Fruit fly (Drosophila melanogaster) whole organism, prepupa: ENCODE results near the gene CG5790.

Experiments used
- Blimp-1 ChIP-seq: fragments of 200-800 bp; sonication (Bioruptor generic); optimal IDR thresholded peaks from 3 replicates; lab custom pipeline; 2017; ENCODE audit warnings: missing biosample characterization, missing genetic modification characterization, mild to moderate bottlenecking, moderate library complexity, missing genetic modification reagents
- CG10631 ChIP-seq: fragments of 200-800 bp; sonication (Bioruptor generic); optimal IDR thresholded peaks from 2 replicates; lab custom pipeline; 2016; ENCODE audit warnings: missing biosample characterization, missing genetic modification characterization
- CG10669 ChIP-seq: fragments of 200-800 bp; sonication (Bioruptor generic); optimal IDR thresholded peaks from 3 replicates; lab custom pipeline; 2018; ENCODE audit warnings: missing biosample characterization, mild to moderate bottlenecking, missing genetic modification characterization, moderate library complexity
- CG11294 ChIP-seq: fragments of 200-800 bp; sonication (Bioruptor generic); IDR thresholded peaks from 2 replicates; pipeline ENCODE4 v1.3.6; 2022; ENCODE audit warnings: missing biosample characterization, missing genetic modification characterization
- CG11762 ChIP-seq: fragments of 200-800 bp; sonication (Bioruptor generic); optimal IDR thresholded peaks from 3 replicates; lab custom pipeline; 2016; ENCODE audit warnings: missing biosample characterization, missing genetic modification characterization; ENCODE audit not compliant: insufficient read depth
- CG11902 ChIP-seq: fragments of 200-800 bp; sonication (Bioruptor generic); optimal IDR thresholded peaks from 3 replicates; lab custom pipeline; 2016; ENCODE audit warnings: missing biosample characterization, missing genetic modification characterization
- CG1621 ChIP-seq: fragments of 200-800 bp; sonication (Bioruptor generic); optimal IDR thresholded peaks from 3 replicates; lab custom pipeline; 2018; ENCODE audit warnings: missing biosample characterization, mild to moderate bottlenecking, missing genetic modification characterization
- CG16779 ChIP-seq: fragments of 200-800 bp; sonication (Bioruptor generic); optimal IDR thresholded peaks from 3 replicates; lab custom pipeline; 2017; ENCODE audit warnings: missing biosample characterization, mild to moderate bottlenecking, missing genetic modification characterization
- CG3032 ChIP-seq: fragments of 200-800 bp; optimal IDR thresholded peaks from 2 replicates; lab custom pipeline; 2019; ENCODE audit warnings: missing biosample characterization, mild to moderate bottlenecking, missing genetic modification characterization, moderate library complexity
- CG31627 ChIP-seq: fragments of 200-800 bp; sonication (Bioruptor generic); optimal IDR thresholded peaks from 3 replicates; lab custom pipeline; 2016; ENCODE audit warnings: missing biosample characterization, missing genetic modification characterization
- CG32006 ChIP-seq: fragments of 200-800 bp; sonication (Bioruptor generic); optimal IDR thresholded peaks from 3 replicates; lab custom pipeline; 2017; ENCODE audit warnings: missing biosample characterization, mild to moderate bottlenecking, missing genetic modification characterization
- CG34406 ChIP-seq: fragments of 200-800 bp; sonication (Bioruptor generic); optimal IDR thresholded peaks from 3 replicates; lab custom pipeline; 2016; ENCODE audit warnings: missing biosample characterization, missing genetic modification characterization
- CG3919 ChIP-seq: fragments of 200-800 bp; sonication (Bioruptor generic); optimal IDR thresholded peaks from 3 replicates; lab custom pipeline; 2016; ENCODE audit warnings: missing biosample characterization, missing genetic modification characterization
- CG4318 ChIP-seq: fragments of 200-800 bp; sonication (Bioruptor generic); optimal IDR thresholded peaks from 3 replicates; lab custom pipeline; 2017; ENCODE audit warnings: missing biosample characterization, mild to moderate bottlenecking, missing genetic modification characterization
- CG6163 ChIP-seq: fragments of 200-800 bp; sonication (Bioruptor generic); IDR thresholded peaks from 3 replicates; pipeline ENCODE4 v1.3.6; 2022; ENCODE audit warnings: missing biosample characterization, missing genetic modification characterization
- CG6276 ChIP-seq: fragments of 200-800 bp; sonication (Bioruptor generic); optimal IDR thresholded peaks from 2 replicates; lab custom pipeline; 2017; ENCODE audit warnings: missing biosample characterization, mild to moderate bottlenecking, missing genetic modification characterization
- CG6808 ChIP-seq: fragments of 200-800 bp; sonication (Bioruptor generic); optimal IDR thresholded peaks from 3 replicates; lab custom pipeline; 2017; ENCODE audit warnings: missing biosample characterization, missing genetic modification characterization, mild to moderate bottlenecking, moderate library complexity, missing genetic modification reagents
- CG6854 ChIP-seq: fragments of 200-800 bp; sonication (Bioruptor generic); optimal IDR thresholded peaks from 2 replicates; lab custom pipeline; 2017; ENCODE audit warnings: missing biosample characterization, mild to moderate bottlenecking, missing genetic modification characterization
- CG7368 ChIP-seq: fragments of 200-800 bp; sonication (Bioruptor generic); optimal IDR thresholded peaks from 3 replicates; lab custom pipeline; 2016; ENCODE audit warnings: missing biosample characterization, missing genetic modification characterization
- CG8119 ChIP-seq: fragments of 200-800 bp; sonication (Bioruptor generic); IDR thresholded peaks from 3 replicates; pipeline ENCODE4 v1.3.6; 2022; ENCODE audit warnings: missing biosample characterization, missing genetic modification characterization
- CG8319 ChIP-seq: fragments of 200-800 bp; sonication (Bioruptor generic); optimal IDR thresholded peaks from 3 replicates; lab custom pipeline; 2016; ENCODE audit warnings: missing biosample characterization, missing genetic modification characterization
- CG8632 ChIP-seq: fragments of 200-800 bp; sonication (Bioruptor generic); optimal IDR thresholded peaks from 3 replicates; lab custom pipeline; 2016; ENCODE audit warnings: missing biosample characterization, missing genetic modification characterization
- CG9139 ChIP-seq: fragments of 200-800 bp; sonication (Bioruptor generic); optimal IDR thresholded peaks from 3 replicates; lab custom pipeline; 2017; ENCODE audit warnings: missing biosample characterization, mild to moderate bottlenecking, missing genetic modification characterization
- Eip78C ChIP-seq: fragments of 200-800 bp; sonication (Bioruptor generic); peaks from one replicate; lab custom pipeline; 2016; ENCODE audit warnings: missing biosample characterization, missing genetic modification characterization
- Eip93F ChIP-seq: fragments of 200-800 bp; sonication (Bioruptor generic); optimal IDR thresholded peaks from 2 replicates; lab custom pipeline; 2016; ENCODE audit warnings: missing biosample characterization, mild to moderate bottlenecking, missing genetic modification characterization
- Ets96B ChIP-seq: fragments of 200-800 bp; optimal IDR thresholded peaks from 2 replicates; lab custom pipeline; 2019; ENCODE audit warnings: missing biosample characterization, mild to moderate bottlenecking, missing genetic modification characterization, moderate library complexity
- Gug ChIP-seq: fragments of 200-800 bp; sonication (Bioruptor generic); IDR thresholded peaks from 2 replicates; pipeline ENCODE4 v1.3.6; 2022; ENCODE audit warnings: missing biosample characterization, missing genetic modification characterization
- Hr38 ChIP-seq: sonication (Bioruptor generic); optimal IDR thresholded peaks from 2 replicates; lab custom pipeline; 2016; ENCODE audit warnings: missing biosample characterization, missing genetic modification characterization
- Hr39 ChIP-seq: fragments of 200-800 bp; sonication (Bioruptor generic); optimal IDR thresholded peaks from 2 replicates; lab custom pipeline; 2016; ENCODE audit warnings: missing biosample characterization, missing genetic modification characterization
- Hr4 ChIP-seq: fragments of 200-800 bp; sonication (Bioruptor generic); optimal IDR thresholded peaks from 3 replicates; lab custom pipeline; 2016; ENCODE audit warnings: missing biosample characterization, missing genetic modification characterization
- Lpt ChIP-seq: fragments of 200-800 bp; sonication (Bioruptor generic); optimal IDR thresholded peaks from 3 replicates; lab custom pipeline; 2016; ENCODE audit warnings: missing biosample characterization, missing genetic modification characterization
- Met ChIP-seq: fragments of 200-800 bp; sonication (Bioruptor generic); optimal IDR thresholded peaks from 3 replicates; lab custom pipeline; 2016; ENCODE audit warnings: missing biosample characterization, missing genetic modification characterization
- OdsH ChIP-seq: fragments of 200-800 bp; sonication (Bioruptor generic); optimal IDR thresholded peaks from 3 replicates; lab custom pipeline; 2016; ENCODE audit warnings: missing biosample characterization, missing genetic modification characterization
- Sox102F ChIP-seq: fragments of 200-800 bp; sonication (Bioruptor generic); optimal IDR thresholded peaks from 2 replicates; lab custom pipeline; 2016; ENCODE audit warnings: missing biosample characterization, mild to moderate bottlenecking, missing genetic modification characterization
- Sox14 ChIP-seq: fragments of 200-800 bp; sonication (Bioruptor generic); optimal IDR thresholded peaks from 3 replicates; lab custom pipeline; 2016; ENCODE audit warnings: missing biosample characterization, missing genetic modification characterization
- Sox15 ChIP-seq: fragments of 200-800 bp; sonication (Bioruptor generic); optimal IDR thresholded peaks from 3 replicates; lab custom pipeline; 2016; ENCODE audit warnings: missing biosample characterization, missing genetic modification characterization
- achi ChIP-seq: fragments of 200-800 bp; sonication (Bioruptor generic); optimal IDR thresholded peaks from 3 replicates; lab custom pipeline; 2016; ENCODE audit warnings: missing biosample characterization, missing genetic modification characterization
- acj6 ChIP-seq: fragments of 200-800 bp; sonication (Bioruptor generic); optimal IDR thresholded peaks from 3 replicates; lab custom pipeline; 2016; ENCODE audit warnings: missing biosample characterization, missing genetic modification characterization
- dsx ChIP-seq: fragments of 200-800 bp; optimal IDR thresholded peaks from 3 replicates; lab custom pipeline; 2019; ENCODE audit warnings: missing biosample characterization, mild to moderate bottlenecking, missing genetic modification characterization, moderate library complexity; ENCODE audit not compliant: poor library complexity, severe bottlenecking
- esn ChIP-seq: fragments of 200-800 bp; sonication (Bioruptor generic); optimal IDR thresholded peaks from 2 replicates; lab custom pipeline; 2016; ENCODE audit warnings: missing biosample characterization, mild to moderate bottlenecking, missing genetic modification characterization, moderate library complexity
- fd85E ChIP-seq: fragments of 200-800 bp; sonication (Bioruptor generic); optimal IDR thresholded peaks from 3 replicates; lab custom pipeline; 2016; ENCODE audit warnings: missing biosample characterization, missing genetic modification characterization
- lz ChIP-seq: fragments of 200-800 bp; sonication (Bioruptor generic); optimal IDR thresholded peaks from 3 replicates; lab custom pipeline; 2016; ENCODE audit warnings: missing biosample characterization, missing genetic modification characterization
- pdm3 ChIP-seq: fragments of 200-800 bp; sonication (Bioruptor generic); optimal IDR thresholded peaks from 3 replicates; lab custom pipeline; 2016; ENCODE audit warnings: missing biosample characterization, missing genetic modification characterization
- salr ChIP-seq, 2 experiments: fragments of 200-800 bp; sonication (Bioruptor generic); optimal IDR thresholded peaks; 3 replicates each; lab custom pipeline; 2016 to 2018; ENCODE audit warnings: missing biosample characterization in 2 of 2, missing genetic modification characterization in 2 of 2, mild to moderate bottlenecking in 1 of 2
- ss ChIP-seq, 2 experiments: fragments of 200-800 bp; sonication (Bioruptor generic); optimal IDR thresholded peaks; 2 replicates in 1 of 2; 3 replicates in 1 of 2; lab custom pipeline; 2017 to 2018; ENCODE audit warnings: mild to moderate bottlenecking in 2 of 2, missing biosample characterization in 2 of 2, missing genetic modification characterization in 2 of 2, moderate library complexity in 1 of 2
- topi ChIP-seq: fragments of 200-800 bp; sonication (Bioruptor generic); optimal IDR thresholded peaks from 3 replicates; lab custom pipeline; 2016; ENCODE audit warnings: missing biosample characterization, missing genetic modification characterization
- vri ChIP-seq: fragments of 200-800 bp; sonication (Bioruptor generic); optimal IDR thresholded peaks from 3 replicates; lab custom pipeline; 2016; ENCODE audit warnings: missing biosample characterization, mild to moderate bottlenecking, missing genetic modification characterization

The CG5790 gene

DNA sequence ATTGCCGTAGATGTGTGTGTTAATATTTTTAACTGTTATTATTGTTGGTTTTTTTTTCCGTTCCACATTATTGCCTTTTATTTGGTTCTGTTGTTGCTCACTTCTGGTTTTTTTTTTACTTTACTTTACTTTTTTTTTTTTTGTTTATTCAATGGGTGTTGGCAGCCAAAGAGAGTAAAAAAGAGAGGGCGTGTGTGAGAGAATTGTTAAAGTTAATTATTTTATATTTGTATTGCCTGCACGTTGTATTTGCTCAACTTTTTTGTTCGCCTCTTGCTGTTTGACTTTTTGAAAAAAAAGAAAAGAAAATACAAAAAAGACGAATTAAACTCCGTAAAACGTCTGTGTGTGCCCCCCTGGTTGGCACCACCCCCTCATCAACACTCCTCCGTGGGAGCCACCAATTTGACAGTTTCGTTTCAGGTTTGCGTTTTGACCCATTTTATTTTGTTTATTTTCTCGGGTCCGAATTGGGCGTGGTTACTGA is 33.0 kb downstream of the CG5790 start (continued):
- TF ChIP-seq CG6808 (peak; percentile 91), Sox102F (peak; percentile 74), esn (GFP tag; lab: Kevin White, UChicago) (peak; percentile 55), Lpt (GFP tag; lab: Kevin White, UChicago) (peak; percentile 5), Ets96B (peak; percentile 80), CG11902 (GFP tag; lab: Kevin White, UChicago) (no peak), CG6854 (peak; percentile 83), Met (GFP tag; lab: Kevin White, UChicago) (peak; percentile 70), CG6276 (peak; percentile 80), CG4318 (GFP tag; lab: Kevin White, UChicago) (no peak), Hr4 (GFP tag; lab: Kevin White, UChicago) (peak; percentile 28), achi (peak; percentile 71), acj6 (GFP tag; lab: Kevin White, UChicago) (peak; percentile 32), vri (GFP tag; lab: Kevin White, UChicago) (peak; percentile 78), Blimp-1 (GFP tag; lab: Kevin White, UChicago) (peak; percentile 40), dsx (peak; percentile 81), CG8632 (GFP tag; lab: Kevin White, UChicago) (peak; percentile 78), Sox15 (GFP tag; lab: Kevin White, UChicago) (no peak), CG11762 (GFP tag; lab: Kevin White, UChicago) (peak; percentile 46), CG3919 (GFP tag; lab: Kevin White, UChicago) (peak; percentile 55), ss (GFP tag; optimal IDR thresholded peaks at IDR 0.05; lab: Kevin White, UChicago) (peak; percentile 93 to 96), CG10631 (GFP tag; lab: Kevin White, UChicago) (peak; percentile 44)

DNA sequence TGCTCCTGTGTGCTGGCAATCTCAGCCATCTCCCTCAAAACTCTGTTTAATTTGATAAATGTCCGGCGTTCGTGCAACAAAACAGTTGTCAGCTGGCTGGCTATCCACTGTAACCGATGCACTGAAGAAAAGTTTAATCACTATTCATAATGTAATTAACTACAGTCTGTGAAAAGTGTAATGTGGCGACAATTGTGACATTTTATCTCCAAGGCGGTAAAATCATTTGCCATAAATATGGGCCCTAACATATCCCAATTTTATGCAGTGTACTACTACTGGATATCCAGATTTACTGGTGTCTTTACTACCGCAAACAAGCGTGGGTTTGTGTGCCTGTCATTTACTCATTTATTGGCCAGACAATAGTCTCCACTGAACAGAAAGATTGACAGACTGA is 34.1 kb downstream of the CG5790 start:
- TF ChIP-seq Lpt (GFP tag; lab: Kevin White, UChicago), result peak; percentile 80
- peak; percentile 7 for TF ChIP-seq topi (GFP tag; lab: Kevin White, UChicago)
- peak; percentile 17 for TF ChIP-seq CG6808
- no peak for TF ChIP-seq Blimp-1 (GFP tag; lab: Kevin White, UChicago)
- TF ChIP-seq Sox102F, result peak; percentile 25
- TF ChIP-seq CG1621, result peak; percentile 20
- peak; percentile 61 for TF ChIP-seq Sox14
- TF ChIP-seq CG7368, result peak; percentile 54
- no peak for TF ChIP-seq Hr38 (GFP tag; lab: Kevin White, UChicago)
- peak; percentile 19 for TF ChIP-seq vri (GFP tag; lab: Kevin White, UChicago)
- TF ChIP-seq CG31627 (GFP tag; lab: Kevin White, UChicago), result peak; percentile 61
- peak; percentile 40 for TF ChIP-seq CG8632 (GFP tag; lab: Kevin White, UChicago)
- TF ChIP-seq lz, result peak; percentile 49
- TF ChIP-seq fd85E, result no peak
- peak; percentile 42 for TF ChIP-seq Hr39
- TF ChIP-seq CG10669 (GFP tag; lab: Kevin White, UChicago), result peak; percentile 64
- TF ChIP-seq Eip93F (GFP tag; lab: Kevin White, UChicago), result no peak
- peak; percentile 85 for TF ChIP-seq CG32006 (GFP tag; lab: Kevin White, UChicago)
- TF ChIP-seq CG8119 (GFP tag; lab: Robert Waterston, UW), result peak; percentile 74; the same call in 2 of the 3 replicates
- TF ChIP-seq esn (GFP tag; lab: Kevin White, UChicago), result peak; percentile 65
- peak; percentile 53 for TF ChIP-seq Ets96B
- peak in 1 of 2 experiments; percentile 13 for TF ChIP-seq salr (GFP tag; optimal IDR thresholded peaks at IDR 0.05; lab: Kevin White, UChicago)
- TF ChIP-seq Eip78C, result peak; percentile 79
- TF ChIP-seq CG34406 (GFP tag; lab: Kevin White, UChicago), result peak; percentile 31
- TF ChIP-seq CG6163, result peak; percentile 88
- TF ChIP-seq CG9139 (GFP tag; lab: Kevin White, UChicago), result no peak
- peak; percentile 21 for TF ChIP-seq CG3032 (tag; lab: Kevin White, UChicago)
- peak; percentile 32 for TF ChIP-seq CG8319
- peak; percentile 57 for TF ChIP-seq CG3919 (GFP tag; lab: Kevin White, UChicago)
- TF ChIP-seq OdsH, result peak; percentile 61
- TF ChIP-seq CG4318 (GFP tag; lab: Kevin White, UChicago), result peak; percentile 59
- TF ChIP-seq Sox15 (GFP tag; lab: Kevin White, UChicago), result peak; percentile 28
- no peak for TF ChIP-seq dsx
- TF ChIP-seq CG11294 (GFP tag; lab: Robert Waterston, UW), result peak; percentile 62
- TF ChIP-seq Gug (GFP tag; lab: Robert Waterston, UW), result peak; percentile 75
- TF ChIP-seq CG16779, result peak; percentile 16
- TF ChIP-seq CG10631 (GFP tag; lab: Kevin White, UChicago), result peak; percentile 51
- TF ChIP-seq pdm3, result peak; percentile 78
- TF ChIP-seq achi, result peak; percentile 53
- TF ChIP-seq CG11902 (GFP tag; lab: Kevin White, UChicago), result no peak
- peak; percentile 80 for TF ChIP-seq acj6 (GFP tag; lab: Kevin White, UChicago)
